Fruit fly (Drosophila melanogaster): ENCODE measurements around the gene CG11836.

CG11836 gene

DNA sequence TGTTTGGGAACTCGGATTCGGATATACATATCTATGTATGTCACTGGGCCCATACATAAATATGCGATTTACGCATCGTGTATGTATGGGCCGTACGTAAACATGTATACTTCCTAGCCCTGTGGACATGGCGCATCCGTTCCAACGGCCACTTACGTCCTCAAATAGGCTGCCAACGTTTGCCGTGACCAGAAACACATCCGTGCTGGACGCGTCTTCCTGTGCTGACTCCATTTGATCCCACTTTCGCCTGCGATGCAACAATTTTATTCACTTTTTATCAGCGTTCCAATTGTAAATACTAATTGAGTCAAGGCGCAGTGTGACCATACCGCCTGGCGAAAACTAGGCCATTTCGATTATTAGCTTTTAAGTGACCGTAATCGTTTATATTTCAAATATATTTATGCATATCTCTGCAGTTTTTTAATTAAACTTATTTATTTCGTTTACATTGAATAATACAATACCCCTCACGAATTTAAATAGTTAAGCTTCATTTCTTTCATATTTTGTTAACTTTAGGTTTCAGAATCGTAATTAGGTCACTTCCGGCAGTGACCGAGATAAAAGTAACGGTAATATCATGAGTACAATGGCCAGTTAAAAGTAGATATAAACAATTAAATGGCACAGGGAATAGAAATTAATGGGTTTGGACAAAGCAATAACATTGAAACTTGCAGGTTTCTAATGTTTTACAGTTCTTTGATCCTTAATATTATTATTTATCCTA lies 25.9 kb upstream of the CG11836 start, which contains the start of gene 5PtaseI:
5PtaseI (minus strand) TSS at position 336 of the 736 bp plus-strand sequence.
- TF ChIP-seq Eip78C (GFP tag) = peak; percentile 50
- no peak for TF ChIP-seq Blimp-1 (GFP tag; optimal IDR thresholded peaks at IDR 0.05)
- TF ChIP-seq Eip75B (GFP tag; optimal IDR thresholded peaks at IDR 0.05) = peak; percentile 74
- TF ChIP-seq CG3032 (tag; optimal IDR thresholded peaks at IDR 0.05) = no peak
- no peak for TF ChIP-seq CG6854 (GFP tag; optimal IDR thresholded peaks at IDR 0.05)
- no peak for TF ChIP-seq dsx (GFP tag; optimal IDR thresholded peaks at IDR 0.05; ENCODE audit: poor library complexity, severe bottlenecking)
- no peak for TF ChIP-seq Met (GFP tag; optimal IDR thresholded peaks at IDR 0.05)
- TF ChIP-seq CG6163 (GFP tag; IDR thresholded peaks at IDR 0.05) = no peak
- no peak for TF ChIP-seq CG6808 (GFP tag; optimal IDR thresholded peaks at IDR 0.05)

DNA sequence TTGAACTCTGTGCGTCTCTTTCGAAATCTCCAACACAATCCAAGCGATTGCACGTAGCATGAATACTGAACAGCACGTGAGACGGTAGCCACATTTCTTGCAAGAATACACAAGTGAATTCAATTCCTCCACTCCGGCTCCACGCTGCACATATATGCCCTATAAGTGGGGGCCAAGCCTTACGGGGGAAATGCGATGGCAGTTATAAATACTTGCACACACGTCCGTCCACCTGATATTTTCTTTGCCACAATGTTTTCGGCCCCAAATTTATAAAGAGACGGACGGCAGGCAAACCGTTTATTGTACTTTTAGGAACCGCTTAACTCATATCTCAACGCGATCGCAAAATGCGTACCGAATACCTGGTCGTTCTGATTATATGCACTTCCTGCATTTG lies 24.9 kb upstream of the CG11836 start, which contains the start of gene CG11786:
CG11786 (plus strand) TSS at position 301 of the 400 bp plus-strand sequence.
- no peak for TF ChIP-seq Sox102F (GFP tag; optimal IDR thresholded peaks at IDR 0.05)
- peak; percentile 19 for TF ChIP-seq Blimp-1 (GFP tag; optimal IDR thresholded peaks at IDR 0.05)

DNA sequence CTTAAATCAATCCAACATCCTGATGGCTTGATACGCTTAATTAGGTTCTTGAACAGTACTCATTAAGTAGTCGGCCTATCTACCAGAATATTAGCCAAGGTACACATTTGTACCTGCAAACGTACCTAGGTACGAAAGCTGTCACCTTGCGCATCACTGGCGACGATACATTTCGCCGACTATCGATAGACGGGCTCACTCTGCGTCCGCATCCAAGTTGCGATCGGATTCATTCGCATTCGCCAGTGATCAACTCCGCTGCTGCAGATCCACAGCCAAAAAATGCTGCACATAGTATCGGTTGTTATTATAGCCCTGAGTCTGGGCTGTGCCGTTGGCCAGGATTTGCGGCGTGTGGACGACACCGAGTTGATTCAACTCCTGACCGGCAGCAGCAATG lies 23.4 kb upstream of the CG11836 start, which contains the start of gene CG11790:
CG11790 (plus strand) TSS at position 203 of the 400 bp plus-strand sequence.
- TF ChIP-seq Eip78C (GFP tag) = peak; percentile 22
- no peak for TF ChIP-seq OdsH (GFP tag; optimal IDR thresholded peaks at IDR 0.05)
- TF ChIP-seq Eip75B (GFP tag; optimal IDR thresholded peaks at IDR 0.05) = peak; percentile 11
- no peak for TF ChIP-seq dac (GFP tag; optimal IDR thresholded peaks at IDR 0.05)
- no peak for TF ChIP-seq Blimp-1 (GFP tag; optimal IDR thresholded peaks at IDR 0.05)
- TF ChIP-seq Gug (GFP tag; IDR thresholded peaks at IDR 0.05) = no peak
- peak; percentile 11 for TF ChIP-seq topi (GFP tag; optimal IDR thresholded peaks at IDR 0.05)
- no peak for TF ChIP-seq Hr4 (GFP tag; optimal IDR thresholded peaks at IDR 0.05)
- TF ChIP-seq ss (GFP tag; optimal IDR thresholded peaks at IDR 0.05) = no peak
- TF ChIP-seq CG6854 (GFP tag; optimal IDR thresholded peaks at IDR 0.05) = peak; percentile 5
- TF ChIP-seq Lpt (GFP tag; optimal IDR thresholded peaks at IDR 0.05) = no peak
- TF ChIP-seq Met (GFP tag; optimal IDR thresholded peaks at IDR 0.05) = no peak
- TF ChIP-seq CG8632 (GFP tag; optimal IDR thresholded peaks at IDR 0.05) = no peak
- no peak for TF ChIP-seq Ets96B (tag; optimal IDR thresholded peaks at IDR 0.05)
- TF ChIP-seq esn (GFP tag; optimal IDR thresholded peaks at IDR 0.05) = peak; percentile 34
- no peak for TF ChIP-seq acj6 (GFP tag; optimal IDR thresholded peaks at IDR 0.05)
- no peak for TF ChIP-seq Ets21C (GFP tag; optimal IDR thresholded peaks at IDR 0.05)
- peak; percentile 54 for TF ChIP-seq CG1621 (tag; optimal IDR thresholded peaks at IDR 0.05)
- TF ChIP-seq CG10631 (GFP tag; optimal IDR thresholded peaks at IDR 0.05) = no peak

DNA sequence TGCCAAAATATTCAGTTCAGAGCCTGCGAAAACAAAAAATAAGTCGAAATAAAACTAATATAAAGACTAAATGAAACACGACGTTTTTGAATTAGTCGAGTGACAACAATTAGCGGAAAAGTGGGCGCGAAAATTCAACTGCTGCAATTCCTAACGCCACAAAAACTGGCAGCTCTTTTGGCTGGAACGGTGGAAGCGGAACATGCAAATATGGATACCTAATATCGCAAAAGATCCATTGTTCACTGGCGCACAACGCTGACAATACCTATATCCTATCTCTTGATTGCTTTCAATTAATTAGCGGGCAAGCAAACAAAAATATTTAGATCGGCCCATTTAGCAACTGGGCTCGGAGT lies 21.6 kb upstream of the CG11836 start, which contains the start of gene CG11791:
CG11791 (plus strand) TSS at position 234 of the 359 bp plus-strand sequence.
- TF ChIP-seq Sox14 (GFP tag; optimal IDR thresholded peaks at IDR 0.05) = no peak
- TF ChIP-seq vri (GFP tag; optimal IDR thresholded peaks at IDR 0.05) = no peak
- TF ChIP-seq Eip78C (GFP tag) = no peak
- TF ChIP-seq Blimp-1 (GFP tag; optimal IDR thresholded peaks at IDR 0.05) = no peak
- no peak for TF ChIP-seq CG10631 (GFP tag; optimal IDR thresholded peaks at IDR 0.05)
- TF ChIP-seq net (GFP tag; optimal IDR thresholded peaks at IDR 0.05) = no peak
- no peak for TF ChIP-seq cyc (GFP tag; optimal IDR thresholded peaks at IDR 0.05)
- no peak for TF ChIP-seq CG32006 (GFP tag; optimal IDR thresholded peaks at IDR 0.05)
- TF ChIP-seq CG31627 (GFP tag; optimal IDR thresholded peaks at IDR 0.05) = no peak
- TF ChIP-seq fkh (GFP tag; optimal IDR thresholded peaks at IDR 0.05) = no peak
- no peak for TF ChIP-seq CG1621 (tag; optimal IDR thresholded peaks at IDR 0.05)
- no peak for TF ChIP-seq fd85E (GFP tag; optimal IDR thresholded peaks at IDR 0.05)
- no peak for TF ChIP-seq CG6854 (GFP tag; optimal IDR thresholded peaks at IDR 0.05)
- no peak for TF ChIP-seq achi (GFP tag; optimal IDR thresholded peaks at IDR 0.05)
- TF ChIP-seq CG11294 (GFP tag; IDR thresholded peaks at IDR 0.05) = no peak
- no peak for TF ChIP-seq OdsH (GFP tag; optimal IDR thresholded peaks at IDR 0.05)
